Fruit fly (Drosophila melanogaster) whole organism, embryonic: Measurements from ENCODE around the gene CG5013.

Experiments used
- ATbp ChIP-seq: fragments of 200-800 bp; sonication (Bioruptor generic); optimal IDR thresholded peaks from 2 replicates; lab custom pipeline; 2017; ENCODE audit warnings: missing biosample characterization, mild to moderate bottlenecking, missing genetic modification characterization, missing genetic modification reagents
- Atf-2 ChIP-seq: fragments of 200-800 bp; sonication (Bioruptor generic); optimal IDR thresholded peaks from 2 replicates; lab custom pipeline; 2016; ENCODE audit warnings: missing biosample characterization, missing genetic modification characterization
- Atf6 ChIP-seq: fragments of 200-800 bp; sonication (Bioruptor generic); IDR thresholded peaks from 2 replicates; pipeline ENCODE4 v1.3.6; 2022; ENCODE audit warnings: missing biosample characterization, missing genetic modification characterization
- BtbVII ChIP-seq: fragments of 200-800 bp; sonication (Bioruptor generic); optimal IDR thresholded peaks from 3 replicates; lab custom pipeline; 2017; ENCODE audit warnings: missing biosample characterization, mild to moderate bottlenecking, missing genetic modification characterization
- CG10274 ChIP-seq: fragments of 200-800 bp; sonication (Bioruptor generic); optimal IDR thresholded peaks from 3 replicates; lab custom pipeline; 2017; ENCODE audit warnings: missing biosample characterization, mild to moderate bottlenecking, missing genetic modification characterization
- CG10543 ChIP-seq: fragments of 200-800 bp; sonication (Bioruptor generic); optimal IDR thresholded peaks from 3 replicates; lab custom pipeline; 2017; ENCODE audit warnings: missing biosample characterization, mild to moderate bottlenecking, missing genetic modification characterization, moderate library complexity
- CG13424 ChIP-seq: fragments of 200-800 bp; sonication (Bioruptor generic); optimal IDR thresholded peaks from 2 replicates; lab custom pipeline; 2019; ENCODE audit warnings: missing biosample characterization, mild to moderate bottlenecking, missing genetic modification characterization, moderate library complexity
- CG34376 ChIP-seq: fragments of 200-800 bp; sonication (Bioruptor generic); optimal IDR thresholded peaks from 2 replicates; lab custom pipeline; 2018; ENCODE audit warnings: missing biosample characterization, mild to moderate bottlenecking, missing genetic modification characterization
- CG4360 ChIP-seq: fragments of 200-800 bp; sonication (Bioruptor generic); IDR thresholded peaks from 2 replicates; pipeline ENCODE4 v1.3.6; 2022; ENCODE audit warnings: missing biosample characterization, missing genetic modification characterization
- CG8290 ChIP-seq, 3 experiments: fragments of 200-800 bp; sonication (Bioruptor generic); optimal IDR thresholded peaks; 2 replicates each; lab custom pipeline; 2016 to 2019; ENCODE audit warnings: missing biosample characterization in 3 of 3, missing genetic modification characterization in 3 of 3, mild to moderate bottlenecking in 2 of 3, moderate library complexity in 1 of 3
- CG9797 ChIP-seq: fragments of 200-800 bp; sonication (Bioruptor generic); optimal IDR thresholded peaks from 3 replicates; lab custom pipeline; 2018; ENCODE audit warnings: missing biosample characterization, mild to moderate bottlenecking, missing genetic modification characterization
- D19B ChIP-seq: fragments of 200-800 bp; sonication (Bioruptor generic); optimal IDR thresholded peaks from 2 replicates; lab custom pipeline; 2017; ENCODE audit warnings: missing biosample characterization, mild to moderate bottlenecking, missing genetic modification characterization
- Fer2 ChIP-seq: fragments of 200-800 bp; sonication (Bioruptor generic); optimal IDR thresholded peaks from 2 replicates; lab custom pipeline; 2018; ENCODE audit warnings: missing biosample characterization, mild to moderate bottlenecking, missing genetic modification characterization, moderate library complexity
- GATAe ChIP-seq: fragments of 200-800 bp; sonication (Bioruptor generic); conservative IDR thresholded peaks from 2 replicates; pipeline ENCODE4 v1.3.6; 2022; ENCODE audit warnings: missing biosample characterization, missing genetic modification characterization
- Hmr ChIP-seq: fragments of 200-800 bp; sonication (Bioruptor generic); optimal IDR thresholded peaks from 3 replicates; lab custom pipeline; 2017; ENCODE audit warnings: mild to moderate bottlenecking, missing biosample characterization, missing genetic modification reagents, missing genetic modification characterization
- Hr51 ChIP-seq, 2 experiments: fragments of 200-800 bp; sonication (Bioruptor generic); optimal IDR thresholded peaks; 2 replicates in 1 of 2; 3 replicates in 1 of 2; lab custom pipeline; 2016 to 2018; ENCODE audit warnings: missing biosample characterization in 2 of 2, missing genetic modification characterization in 2 of 2, mild to moderate bottlenecking in 1 of 2, moderate library complexity in 1 of 2
- Hr78 ChIP-seq, 2 experiments: fragments of 200-800 bp in 1 of 2; fragments of >200 bp in 1 of 2; sonication (Bioruptor generic) in 1 of 2; optimal IDR thresholded peaks; 2 replicates each; lab custom pipeline; 2017 to 2019; ENCODE audit warnings: missing biosample characterization in 2 of 2, missing genetic modification characterization in 2 of 2, mild to moderate bottlenecking in 1 of 2, moderate library complexity in 1 of 2
- Lim3 ChIP-seq: fragments of 200-800 bp; sonication (Bioruptor generic); IDR thresholded peaks from 2 replicates; pipeline ENCODE4 v1.3.6; 2022; ENCODE audit warnings: missing biosample characterization, missing genetic modification characterization
- Med ChIP-seq: fragments of 200-800 bp; sonication (Bioruptor generic); peaks from one replicate; lab custom pipeline; 2016; ENCODE audit warnings: missing biosample characterization, missing genetic modification characterization, mild to moderate bottlenecking, inconsistent platforms, moderate library complexity
- Opbp ChIP-seq: fragments of 200-800 bp; sonication (Bioruptor generic); IDR thresholded peaks from 3 replicates; pipeline ENCODE4 v1.3.6; 2022; ENCODE audit warnings: missing biosample characterization, missing genetic modification characterization; ENCODE audit not compliant: partially characterized antibody
- Xrp1 ChIP-seq: fragments of 200-800 bp; sonication (Bioruptor generic); IDR thresholded peaks from 2 replicates; pipeline ENCODE4 v1.3.6; 2022; ENCODE audit warnings: missing biosample characterization, missing genetic modification characterization
- cg ChIP-seq: fragments of 200-800 bp; sonication (Bioruptor generic); optimal IDR thresholded peaks from 3 replicates; lab custom pipeline; 2019; ENCODE audit warnings: missing biosample characterization, mild to moderate bottlenecking, missing genetic modification characterization, moderate library complexity
- chinmo ChIP-seq: fragments of 200-800 bp; sonication (Bioruptor generic); IDR thresholded peaks from 4 replicates; pipeline ENCODE4 v1.3.6; 2022; ENCODE audit warnings: missing biosample characterization, missing genetic modification characterization; ENCODE audit not compliant: partially characterized antibody
- crol ChIP-seq: fragments of 200-800 bp; sonication (Bioruptor generic); IDR thresholded peaks from 2 replicates; pipeline ENCODE4 v1.3.6; 2022; ENCODE audit warnings: missing biosample characterization, missing genetic modification characterization
- cwo ChIP-seq: fragments of 200-800 bp; sonication (Bioruptor generic); optimal IDR thresholded peaks from 3 replicates; lab custom pipeline; 2017; ENCODE audit warnings: missing biosample characterization, missing genetic modification characterization, mild to moderate bottlenecking, moderate library complexity, missing genetic modification reagents
- exex ChIP-seq: fragments of 200-800 bp; sonication (Bioruptor generic); optimal IDR thresholded peaks from 4 replicates; lab custom pipeline; 2018; ENCODE audit warnings: missing biosample characterization, mild to moderate bottlenecking, missing genetic modification characterization, moderate library complexity
- insv ChIP-seq, 2 experiments: fragments of 200-800 bp; sonication (Bioruptor generic); optimal IDR thresholded peaks; 3 replicates each; lab custom pipeline; 2016 to 2018; ENCODE audit warnings: missing biosample characterization in 2 of 2, missing genetic modification characterization in 2 of 2
- maf-S ChIP-seq: fragments of 200-800 bp; sonication (Bioruptor generic); optimal IDR thresholded peaks from 2 replicates; lab custom pipeline; 2016; ENCODE audit warnings: missing biosample characterization, missing genetic modification characterization
- mirr ChIP-seq: fragments of 200-800 bp; sonication (Bioruptor generic); optimal IDR thresholded peaks from 3 replicates; lab custom pipeline; 2018; ENCODE audit warnings: missing biosample characterization, mild to moderate bottlenecking, missing genetic modification characterization
- nerfin-1 ChIP-seq: fragments of 200-800 bp; sonication (Bioruptor generic); optimal IDR thresholded peaks from 3 replicates; lab custom pipeline; 2019; ENCODE audit warnings: missing biosample characterization, mild to moderate bottlenecking, missing genetic modification characterization, moderate library complexity
- org-1 ChIP-seq: fragments of 200-800 bp; sonication (Bioruptor generic); optimal IDR thresholded peaks from 2 replicates; lab custom pipeline; 2017; ENCODE audit warnings: missing biosample characterization, missing genetic modification characterization
- pho ChIP-seq: fragments of 200-800 bp; sonication (Bioruptor generic); optimal IDR thresholded peaks from 2 replicates; lab custom pipeline; 2016; ENCODE audit warnings: missing biosample characterization, missing genetic modification characterization
- repo ChIP-seq: fragments of 200-800 bp; sonication (Bioruptor generic); optimal IDR thresholded peaks from 2 replicates; lab custom pipeline; 2016; ENCODE audit warnings: missing biosample characterization, missing genetic modification characterization
- sd ChIP-seq: fragments of 200-800 bp; sonication (Bioruptor generic); optimal IDR thresholded peaks from 3 replicates; lab custom pipeline; 2018; ENCODE audit warnings: missing biosample characterization, mild to moderate bottlenecking, missing genetic modification characterization, moderate library complexity
- sima ChIP-seq: fragments of 200-800 bp; sonication (Bioruptor generic); optimal IDR thresholded peaks from 2 replicates; lab custom pipeline; 2016; ENCODE audit warnings: missing biosample characterization, missing genetic modification characterization
- sqz ChIP-seq: fragments of 200-800 bp; sonication (Bioruptor generic); optimal IDR thresholded peaks from 3 replicates; lab custom pipeline; 2018; ENCODE audit warnings: missing biosample characterization, mild to moderate bottlenecking, missing genetic modification characterization
- sug ChIP-seq: fragments of 200-800 bp; optimal IDR thresholded peaks from 2 replicates; lab custom pipeline; 2019; ENCODE audit warnings: missing biosample characterization, mild to moderate bottlenecking, missing genetic modification characterization, moderate library complexity

CG5013 gene

dm6 chr3R:16006806-16007556, 42.5 kb upstream of the CG5013 start (continued):
- no peak for TF ChIP-seq pho
- 0 out of 2 replicates have a peak, but pooled peaks have one; percentile 9 for TF ChIP-seq Xrp1 (GFP tag; lab: Robert Waterston, UW)
- TF ChIP-seq CG13424 (tag; lab: Kevin White, UChicago), result no peak
- TF ChIP-seq ATbp (GFP tag; lab: Kevin White, UChicago), result no peak
- no peak for TF ChIP-seq maf-S (GFP tag; lab: Kevin White, UChicago)
- TF ChIP-seq repo (GFP tag; lab: Kevin White, UChicago), result no peak
- TF ChIP-seq sima (GFP tag; lab: Kevin White, UChicago), result no peak
- no peak for TF ChIP-seq Hr51 (GFP tag; optimal IDR thresholded peaks at IDR 0.05; lab: Kevin White, UChicago)
- no peak for TF ChIP-seq org-1 (GFP tag; lab: Kevin White, UChicago)
- TF ChIP-seq insv (GFP tag; optimal IDR thresholded peaks at IDR 0.05; lab: Kevin White, UChicago), result no peak
- TF ChIP-seq CG4360 (GFP tag; lab: Robert Waterston, UW), result peak; percentile 20
- TF ChIP-seq sqz (GFP tag; lab: Kevin White, UChicago), result peak; percentile 46

dm6 chr3R:16008300-16008699, 41.2 kb upstream of the CG5013 start:
- no peak for TF ChIP-seq Lim3 (GFP tag; lab: Robert Waterston, UW)
- TF ChIP-seq Fer2 (tag; lab: Kevin White, UChicago), result no peak
- no peak for TF ChIP-seq CG9797
- no peak for TF ChIP-seq Atf-2 (GFP tag; lab: Kevin White, UChicago)
- no peak for TF ChIP-seq CG8290 (GFP tag; optimal IDR thresholded peaks at IDR 0.05; lab: Kevin White, UChicago)
- TF ChIP-seq CG8290 (tag; optimal IDR thresholded peaks at IDR 0.05; lab: Kevin White, UChicago), result no peak
- TF ChIP-seq sd, result peak; percentile 58
- 0 out of 4 replicates have a peak, but pooled peaks have one; percentile 19 for TF ChIP-seq chinmo (GFP tag; lab: Robert Waterston, UW)
- TF ChIP-seq Opbp, result 0 out of 3 replicates have a peak, but pooled peaks have one; percentile 15
- TF ChIP-seq CG4360 (GFP tag; lab: Robert Waterston, UW), result peak; percentile 78
- peak; percentile 21 for TF ChIP-seq Med (GFP tag; lab: Kevin White, UChicago)
- TF ChIP-seq mirr (GFP tag; lab: Kevin White, UChicago), result peak; percentile 28
- TF ChIP-seq BtbVII (GFP tag; lab: Kevin White, UChicago), result peak; percentile 16
- TF ChIP-seq crol (GFP tag; lab: Robert Waterston, UW), result peak; percentile 58; the same call in 1 of the 2 replicates
- TF ChIP-seq D19B (GFP tag; lab: Kevin White, UChicago), result no peak
- TF ChIP-seq cwo (GFP tag; lab: Kevin White, UChicago), result peak; percentile 7
- peak in 1 of 2 experiments; percentile 23 for TF ChIP-seq Hr78 (GFP tag; optimal IDR thresholded peaks at IDR 0.05; lab: Kevin White, UChicago)
- peak; percentile 58 for TF ChIP-seq CG34376 (GFP tag; lab: Kevin White, UChicago)
- peak; percentile 92 for TF ChIP-seq GATAe (GFP tag; lab: Robert Waterston, UW)
- TF ChIP-seq nerfin-1, result no peak
- TF ChIP-seq Atf6, result 0 out of 2 replicates have a peak, but pooled peaks have one; percentile 10
- TF ChIP-seq CG10543 (GFP tag; lab: Kevin White, UChicago), result peak; percentile 52
- TF ChIP-seq Hmr (GFP tag; lab: Kevin White, UChicago), result peak; percentile 2
- peak; percentile 4 for TF ChIP-seq cg (GFP tag; lab: Kevin White, UChicago)
- no peak for TF ChIP-seq CG10274
- peak; percentile 37 for TF ChIP-seq exex (tag; lab: Kevin White, UChicago)
- peak; percentile 92 for TF ChIP-seq sug (tag; lab: Kevin White, UChicago)
- TF ChIP-seq, all 482 proteins: peak for 18
